Worm (Caenorhabditis elegans) whole organism, L2 larva: ENCODE data around the gene F14F9.6.

Experiments
- C34F6.9 ChIP-seq: fragments of 150-350 bp; optimal IDR thresholded peaks from 2 replicates; lab custom pipeline; 2014; ENCODE audit warnings: missing biosample characterization, missing genetic modification characterization
- Y55F3AM.14 ChIP-seq: fragments of 200-800 bp; sonication (Bioruptor generic); optimal IDR thresholded peaks from 2 replicates; lab custom pipeline; 2018; ENCODE audit warnings: mild to moderate bottlenecking, missing genetic modification characterization, missing compliant biosample characterization
- alr-1 ChIP-seq: fragments of 150-350 bp; optimal IDR thresholded peaks from 2 replicates; lab custom pipeline; 2014; ENCODE audit warnings: missing biosample characterization, missing genetic modification characterization
- aly-2 ChIP-seq: fragments of 150-350 bp; optimal IDR thresholded peaks from 2 replicates; lab custom pipeline; 2014; ENCODE audit warnings: missing biosample characterization, missing genetic modification characterization
- ama-1 ChIP-seq: fragments of 150-350 bp; optimal IDR thresholded peaks from 2 replicates; lab custom pipeline; 2018; ENCODE audit warnings: inconsistent platforms
- blmp-1 ChIP-seq: sonication (generic microtip); optimal IDR thresholded peaks from 2 replicates; lab custom pipeline; 2017; ENCODE audit warnings: missing genetic modification characterization, mild to moderate bottlenecking, missing compliant biosample characterization, antibody characterized with exemption, moderate library complexity; ENCODE audit not compliant: insufficient read depth
- ceh-16 ChIP-seq: fragments of 150-350 bp; optimal IDR thresholded peaks from 2 replicates; lab custom pipeline; 2014; ENCODE audit warnings: missing biosample characterization, missing genetic modification characterization
- ceh-82 ChIP-seq: fragments of 150-350 bp; optimal IDR thresholded peaks from 2 replicates; lab custom pipeline; 2014; ENCODE audit warnings: missing biosample characterization, missing genetic modification characterization
- dmd-4 ChIP-seq: sonication (generic microtip); optimal IDR thresholded peaks from 2 replicates; lab custom pipeline; 2017; ENCODE audit warnings: missing biosample characterization, missing genetic modification characterization
- egl-27 ChIP-seq: sonication (generic microtip); optimal IDR thresholded peaks from 3 replicates; lab custom pipeline; 2017; ENCODE audit warnings: missing biosample characterization, missing genetic modification reagents, missing genetic modification characterization
- elt-1 ChIP-seq: fragments of 150-350 bp; optimal IDR thresholded peaks from 2 replicates; lab custom pipeline; 2014; ENCODE audit warnings: missing biosample characterization, missing genetic modification characterization
- fos-1 ChIP-seq: fragments of 150-350 bp; optimal IDR thresholded peaks from 2 replicates; lab custom pipeline; 2014; ENCODE audit warnings: missing biosample characterization, missing genetic modification characterization
- gmeb-1 ChIP-seq: fragments of 150-350 bp; optimal IDR thresholded peaks from 2 replicates; lab custom pipeline; 2014; ENCODE audit warnings: missing biosample characterization, missing genetic modification characterization
- lin-11 ChIP-seq: fragments of 150-350 bp; sonication (generic microtip); optimal IDR thresholded peaks from 2 replicates; lab custom pipeline; 2014; ENCODE audit warnings: missing biosample characterization, missing genetic modification characterization, inconsistent platforms, mixed read lengths
- lin-13 ChIP-seq: fragments of 150-350 bp; optimal IDR thresholded peaks from 2 replicates; lab custom pipeline; 2014; ENCODE audit warnings: missing biosample characterization, missing genetic modification reagents, missing genetic modification characterization
- lsy-2 ChIP-seq, 2 experiments: fragments of 150-350 bp in 1 of 2; sonication (generic microtip) in 1 of 2; optimal IDR thresholded peaks; 2 replicates each; lab custom pipeline; 2014 to 2017; ENCODE audit warnings: missing biosample characterization in 2 of 2, missing genetic modification characterization in 2 of 2
- mab-5 ChIP-seq: fragments of 150-350 bp; optimal IDR thresholded peaks from 2 replicates; lab custom pipeline; 2014; ENCODE audit warnings: missing biosample characterization, missing genetic modification characterization
- mbf-1 ChIP-seq: sonication (generic microtip); optimal IDR thresholded peaks from 2 replicates; lab custom pipeline; 2017; ENCODE audit warnings: missing biosample characterization, missing genetic modification characterization
- mdl-1 ChIP-seq, 2 experiments: fragments of 150-350 bp in 1 of 2; sonication (generic microtip) in 1 of 2; optimal IDR thresholded peaks; 2 replicates each; lab custom pipeline; 2017; ENCODE audit warnings: missing biosample characterization in 2 of 2, missing genetic modification characterization in 2 of 2
- nhr-10 ChIP-seq: sonication (generic microtip); optimal IDR thresholded peaks from 2 replicates; lab custom pipeline; 2017; ENCODE audit warnings: missing biosample characterization, missing genetic modification characterization
- nhr-11 ChIP-seq: fragments of 150-350 bp; optimal IDR thresholded peaks from 2 replicates; lab custom pipeline; 2014; ENCODE audit warnings: missing biosample characterization, missing genetic modification characterization
- nhr-12 ChIP-seq: fragments of 150-350 bp; optimal IDR thresholded peaks from 2 replicates; lab custom pipeline; 2014; ENCODE audit warnings: missing biosample characterization, missing genetic modification characterization
- nhr-129 ChIP-seq: fragments of 150-350 bp; optimal IDR thresholded peaks from 2 replicates; lab custom pipeline; 2014; ENCODE audit warnings: missing biosample characterization, missing genetic modification characterization
- nhr-21 ChIP-seq: fragments of 150-350 bp; optimal IDR thresholded peaks from 2 replicates; lab custom pipeline; 2014; ENCODE audit warnings: missing biosample characterization, missing genetic modification characterization
- nhr-23 ChIP-seq: fragments of 150-350 bp; optimal IDR thresholded peaks from 2 replicates; lab custom pipeline; 2014; ENCODE audit warnings: missing biosample characterization, missing genetic modification reagents, missing genetic modification characterization
- nhr-6 ChIP-seq: fragments of 150-350 bp; optimal IDR thresholded peaks from 2 replicates; lab custom pipeline; 2014; ENCODE audit warnings: missing biosample characterization, missing genetic modification characterization
- nhr-77 ChIP-seq: fragments of 150-350 bp; optimal IDR thresholded peaks from 2 replicates; lab custom pipeline; 2014; ENCODE audit warnings: missing biosample characterization, missing genetic modification characterization
- sem-4 ChIP-seq: fragments of 150-350 bp; optimal IDR thresholded peaks from 2 replicates; lab custom pipeline; 2014; ENCODE audit warnings: missing biosample characterization, missing genetic modification reagents, missing genetic modification characterization
- skn-1 ChIP-seq: sonication (generic microtip); optimal IDR thresholded peaks from 2 replicates; lab custom pipeline; 2017; ENCODE audit warnings: missing biosample characterization, missing genetic modification characterization
- sma-9 ChIP-seq, 2 experiments: fragments of 150-350 bp in 1 of 2; sonication (generic microtip) in 1 of 2; optimal IDR thresholded peaks; 2 replicates each; lab custom pipeline; 2014 to 2016; ENCODE audit warnings: missing genetic modification characterization in 2 of 2, mild to moderate bottlenecking in 1 of 2, missing biosample characterization in 1 of 2, missing compliant biosample characterization in 1 of 2, missing genetic modification reagents in 1 of 2, moderate library complexity in 1 of 2
- snpc-4 ChIP-seq: fragments of 150-350 bp; optimal IDR thresholded peaks from 2 replicates; lab custom pipeline; 2014; ENCODE audit warnings: missing biosample characterization, missing genetic modification characterization
- unc-55 ChIP-seq: fragments of 150-350 bp; sonication (generic microtip); optimal IDR thresholded peaks from 3 replicates; lab custom pipeline; 2014; ENCODE audit warnings: missing biosample characterization, missing genetic modification reagents, missing genetic modification characterization
- unc-62 ChIP-seq: fragments of 150-350 bp; optimal IDR thresholded peaks from 2 replicates; lab custom pipeline; 2014; ENCODE audit warnings: missing biosample characterization, missing genetic modification reagents, missing genetic modification characterization
- zag-1 ChIP-seq: fragments of 150-350 bp; optimal IDR thresholded peaks from 2 replicates; lab custom pipeline; 2014; ENCODE audit warnings: missing biosample characterization, missing genetic modification characterization
- ztf-11 ChIP-seq: sonication (generic microtip); optimal IDR thresholded peaks from 2 replicates; lab custom pipeline; 2017; ENCODE audit warnings: missing biosample characterization, missing genetic modification characterization
- ztf-4 ChIP-seq: fragments of 150-350 bp; optimal IDR thresholded peaks from 2 replicates; lab custom pipeline; 2014; ENCODE audit warnings: missing biosample characterization, missing genetic modification characterization

Gene F14F9.6

ce11 chrV:5165426-5165825 is 19.1 kb upstream of the F14F9.6 start, which contains the start of gene srw-140:
srw-140 (plus strand) TSS chrV:5165726.
- TF ChIP-seq nhr-6 (tag; lab: Kevin White, UChicago) (no peak), mab-5 (tag; lab: Kevin White, UChicago) (no peak), ztf-11 (tag; lab: Kevin White, UChicago) (no peak), lin-11 (no peak), sem-4 (tag; lab: Kevin White, UChicago) (no peak), nhr-11 (tag; lab: Kevin White, UChicago) (no peak), unc-62 (GFP tag; lab: Kevin White, UChicago) (no peak), snpc-4 (tag; lab: Kevin White, UChicago) (no peak), zag-1 (tag; lab: Kevin White, UChicago) (no peak), egl-27 (tag; lab: Kevin White, UChicago) (no peak), aly-2 (tag; lab: Kevin White, UChicago) (no peak)

- TF ChIP-seq elt-1 (tag; lab: Kevin White, UChicago) (no peak), alr-1 (tag; lab: Kevin White, UChicago) (no peak), nhr-12 (no peak), Y55F3AM.14 (no peak), unc-62 (GFP tag; lab: Kevin White, UChicago) (no peak), ztf-11 (tag; lab: Kevin White, UChicago) (no peak), ceh-82 (tag; lab: Kevin White, UChicago) (no peak), fos-1 (no peak), nhr-11 (tag; lab: Kevin White, UChicago) (no peak), sma-9 (GFP tag; optimal IDR thresholded peaks at IDR 0.05; lab: Kevin White, UChicago) (no peak), sma-9 (tag; optimal IDR thresholded peaks at IDR 0.05; lab: Kevin White, UChicago) (no peak), blmp-1 (tag; lab: Kevin White, UChicago) (no peak), egl-27 (tag; lab: Kevin White, UChicago) (no peak), nhr-129 (tag; lab: Kevin White, UChicago) (no peak), dmd-4 (tag; lab: Kevin White, UChicago) (no peak)
Measured at ce11 chrV:5164682-5165081, 18.4 kb upstream of the F14F9.6 start, which contains the start of gene abu-7. abu-7 (minus strand) TSS chrV:5164782.

- no peak for TF ChIP-seq nhr-23 (tag; lab: Kevin White, UChicago)
- no peak for TF ChIP-seq gmeb-1 (tag; lab: Kevin White, UChicago)
- TF ChIP-seq unc-62 (GFP tag; lab: Kevin White, UChicago), result no peak
- no peak for TF ChIP-seq sma-9 (GFP tag; optimal IDR thresholded peaks at IDR 0.05; lab: Kevin White, UChicago)
- TF ChIP-seq sma-9 (tag; optimal IDR thresholded peaks at IDR 0.05; lab: Kevin White, UChicago), result no peak
- no peak for TF ChIP-seq mbf-1 (tag; lab: Kevin White, UChicago)
- TF ChIP-seq ztf-4, result no peak
Measured at ce11 chrV:5161792-5162191, 15.5 kb upstream of the F14F9.6 start, which contains the start of gene abu-6. abu-6 (minus strand) TSS chrV:5161892.

ce11 chrV:5158302-5158701 is 12.0 kb upstream of the F14F9.6 start, which contains the start of gene abu-15:
abu-15 (plus strand) TSS chrV:5158602.
- TF ChIP-seq mdl-1 (tag; optimal IDR thresholded peaks at IDR 0.05; lab: Kevin White, UChicago) (no peak), unc-55 (GFP tag; lab: Kevin White, UChicago) (no peak), mbf-1 (tag; lab: Kevin White, UChicago) (no peak), ztf-4 (no peak), elt-1 (tag; lab: Kevin White, UChicago) (no peak), skn-1 (tag; lab: Kevin White, UChicago) (no peak), ceh-16 (no peak), Y55F3AM.14 (no peak), ama-1 (lab: Kevin White, UChicago) (no peak), lin-13 (GFP tag; lab: Kevin White, UChicago) (no peak), lsy-2 (tag; optimal IDR thresholded peaks at IDR 0.05; lab: Kevin White, UChicago) (no peak)

ce11 chrV:5157660-5158059 is 11.4 kb upstream of the F14F9.6 start, which contains the start of gene srx-39:
srx-39 (minus strand) TSS chrV:5157760.
- TF ChIP-seq mab-5 (tag; lab: Kevin White, UChicago) (no peak), lsy-2 (tag; optimal IDR thresholded peaks at IDR 0.05; lab: Kevin White, UChicago) (no peak), alr-1 (tag; lab: Kevin White, UChicago) (no peak), C34F6.9 (no peak), nhr-21 (tag; lab: Kevin White, UChicago) (no peak), unc-55 (GFP tag; lab: Kevin White, UChicago) (no peak), ama-1 (lab: Kevin White, UChicago) (no peak), dmd-4 (tag; lab: Kevin White, UChicago) (no peak), nhr-10 (tag; lab: Kevin White, UChicago) (no peak), skn-1 (tag; lab: Kevin White, UChicago) (no peak), fos-1 (no peak), nhr-77 (no peak), elt-1 (tag; lab: Kevin White, UChicago) (no peak)
